Worm (Caenorhabditis elegans) whole organism, midembryonic: Measurements from ENCODE around the gene C45H4.18.

Experiments
- cog-1 ChIP-seq: sonication (generic microtip); optimal IDR thresholded peaks from 2 replicates; lab custom pipeline; 2016; ENCODE audit warnings: missing genetic modification characterization, missing compliant biosample characterization
- flt-1 ChIP-seq: fragments of 200-800 bp; sonication (Bioruptor generic); IDR thresholded peaks from 2 replicates; pipeline ENCODE4 v1.3.6; 2022; ENCODE audit warnings: missing genetic modification characterization, missing compliant biosample characterization
- klf-2 ChIP-seq: fragments of 200-800 bp; sonication (Bioruptor generic); conservative IDR thresholded peaks from 2 replicates; pipeline ENCODE4 v1.3.6; 2022; ENCODE audit warnings: missing genetic modification reagents, missing genetic modification characterization, missing compliant biosample characterization
- ref-1 ChIP-seq: fragments of 200-800 bp; sonication (Bioruptor generic); conservative IDR thresholded peaks from 2 replicates; pipeline ENCODE4 v1.3.6; 2022; ENCODE audit warnings: missing genetic modification reagents, missing genetic modification characterization, missing compliant biosample characterization
- tab-1 ChIP-seq: fragments of 200-800 bp; sonication (Bioruptor generic); IDR thresholded peaks from 2 replicates; pipeline ENCODE4 v1.3.6; 2022; ENCODE audit warnings: missing genetic modification characterization, missing compliant biosample characterization
- ztf-29 ChIP-seq: fragments of 200-800 bp; sonication (Bioruptor generic); IDR thresholded peaks from 2 replicates; pipeline ENCODE4 v1.3.6; 2022; ENCODE audit warnings: missing genetic modification reagents, missing genetic modification characterization, missing compliant biosample characterization

- no peak for TF ChIP-seq ztf-29 (GFP tag; lab: Robert Waterston, UW)
- no peak for TF ChIP-seq cog-1 (tag; lab: Kevin White, UChicago)
- no peak for TF ChIP-seq flt-1 (GFP tag; lab: Robert Waterston, UW)
- TF ChIP-seq ref-1 (GFP tag; lab: Robert Waterston, UW): no peak
- no peak for TF ChIP-seq tab-1 (GFP tag; lab: Robert Waterston, UW)
- TF ChIP-seq klf-2: no peak
Measured at ce11 chrV:2155232-2155631, 20.1 kb upstream of the C45H4.18 start, which contains the start of gene srbc-21.
